Worm (Caenorhabditis elegans): Measurements from ENCODE around the gene srbc-1.

Gene srbc-1

DNA sequence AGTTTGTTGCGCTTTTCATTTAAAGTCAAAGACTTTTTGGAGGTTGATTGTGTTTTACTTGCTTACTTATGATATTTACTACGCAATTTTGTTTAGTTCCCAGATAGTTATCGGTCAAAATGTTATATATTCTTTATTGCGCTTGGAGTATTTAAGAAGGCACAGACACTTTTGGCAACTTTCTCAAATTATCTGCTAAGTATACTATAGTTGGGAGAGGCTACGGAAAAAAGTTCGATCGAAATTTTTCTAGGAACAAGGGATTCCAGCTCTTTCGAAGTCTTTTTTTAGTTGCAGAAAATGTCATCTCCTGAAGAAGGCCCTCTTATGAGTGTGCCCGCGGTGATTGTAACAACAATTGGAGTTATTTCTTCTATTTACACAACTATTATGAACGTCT is 41.7 kb downstream of the srbc-1 start, which contains the start of gene srbc-5:
Gene srbc-5, plus strand, starts transcription at position 301 of the 400 bp plus-strand sequence.
- TF ChIP-seq ceh-28 (tag; optimal IDR thresholded peaks at IDR 0.05) (no peak), nhr-77 (tag; optimal IDR thresholded peaks at IDR 0.05) (no peak), ceh-82 (tag; optimal IDR thresholded peaks at IDR 0.05) (no peak), pha-4 (tag; optimal IDR thresholded peaks at IDR 0.05) (no peak), lin-15B (tag; optimal IDR thresholded peaks at IDR 0.05) (no peak), aly-2 (tag; optimal IDR thresholded peaks at IDR 0.05) (no peak), nhr-12 (tag; optimal IDR thresholded peaks at IDR 0.05) (no peak), ZK546.5 (tag; optimal IDR thresholded peaks at IDR 0.05) (no peak), egl-5 (tag; optimal IDR thresholded peaks at IDR 0.05) (no peak), elt-2 (tag; optimal IDR thresholded peaks at IDR 0.05) (no peak)

DNA sequence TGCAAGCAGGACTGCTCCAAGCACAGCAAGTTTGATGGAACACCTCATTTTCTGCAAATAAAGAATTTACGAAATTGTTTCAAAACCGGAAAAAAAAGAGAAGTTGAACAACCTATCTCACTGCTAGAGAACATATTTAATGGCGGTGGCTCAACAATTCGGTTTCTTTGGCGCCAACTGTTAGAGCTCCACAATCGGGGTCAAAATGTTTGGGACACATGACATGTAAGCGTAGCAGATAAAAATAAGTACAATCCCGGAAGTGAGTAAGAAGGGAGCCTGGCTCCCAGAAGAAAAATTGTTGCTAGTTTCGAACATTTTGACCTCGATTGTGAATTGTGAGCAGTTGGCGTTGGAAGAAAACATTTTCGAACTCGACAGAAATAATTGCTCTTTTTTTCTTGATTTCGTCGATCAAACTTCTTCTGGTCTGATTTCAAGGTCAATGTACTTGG is 42.6 kb downstream of the srbc-1 start, which contains the start of gene T28A11.16:
Gene T28A11.16, minus strand, starts transcription at position 51 of the 455 bp plus-strand sequence.
- TF ChIP-seq daf-12 (tag; optimal IDR thresholded peaks at IDR 0.05) = no peak

DNA sequence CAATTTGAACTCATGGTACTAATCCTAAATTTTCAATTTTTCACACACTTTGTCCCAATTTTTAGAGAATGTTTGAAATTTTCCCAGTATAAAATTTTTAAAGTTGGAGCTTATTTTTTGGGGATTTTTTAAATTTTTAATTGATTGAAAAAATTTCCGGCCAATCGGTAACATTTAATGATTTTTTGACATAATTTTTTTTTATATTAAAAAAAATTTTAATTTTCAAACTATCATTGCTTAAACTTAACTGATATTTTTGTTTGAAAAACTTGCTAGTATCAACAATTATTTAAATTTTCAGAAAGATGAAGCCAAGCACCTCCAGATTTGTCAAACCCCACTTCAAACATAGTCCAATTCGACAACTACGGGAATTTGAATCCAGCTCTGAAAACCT is 44.5 kb downstream of the srbc-1 start, which contains the start of gene T28A11.22:
Gene T28A11.22, plus strand, starts transcription at position 301 of the 400 bp plus-strand sequence.
- TF ChIP-seq lsy-12 (tag; optimal IDR thresholded peaks at IDR 0.05) (no peak), nhr-23 (tag; optimal IDR thresholded peaks at IDR 0.05) (no peak), R02D3.7 (tag; optimal IDR thresholded peaks at IDR 0.05) (no peak), snpc-4 (tag; optimal IDR thresholded peaks at IDR 0.05) (no peak)

DNA sequence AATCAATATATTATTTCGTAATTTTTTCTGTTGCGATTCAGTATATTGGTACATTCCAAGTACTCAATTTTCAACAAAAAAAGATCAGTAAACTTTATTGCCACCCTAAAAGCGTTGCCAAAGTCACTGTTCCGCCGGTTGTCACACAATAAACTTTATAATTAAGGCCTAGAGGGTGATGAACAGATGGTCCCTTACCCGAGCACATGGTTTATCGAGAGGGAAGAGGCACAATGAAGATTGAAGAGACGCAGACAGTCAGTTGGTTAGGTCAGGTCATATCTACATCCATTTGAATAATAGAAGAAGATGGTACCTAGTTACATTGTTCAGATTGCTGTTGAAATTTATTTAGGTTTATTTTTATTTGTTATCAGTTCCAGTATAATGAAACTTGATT is 45.0 kb downstream of the srbc-1 start:
- TF ChIP-seq nhr-76 (tag; optimal IDR thresholded peaks at IDR 0.05) (no peak), lin-39 (tag; optimal IDR thresholded peaks at IDR 0.05) (no peak), ztf-11 (tag; optimal IDR thresholded peaks at IDR 0.05) (no peak), egl-5 (tag; optimal IDR thresholded peaks at IDR 0.05) (no peak), daf-12 (tag; optimal IDR thresholded peaks at IDR 0.05) (no peak)

DNA sequence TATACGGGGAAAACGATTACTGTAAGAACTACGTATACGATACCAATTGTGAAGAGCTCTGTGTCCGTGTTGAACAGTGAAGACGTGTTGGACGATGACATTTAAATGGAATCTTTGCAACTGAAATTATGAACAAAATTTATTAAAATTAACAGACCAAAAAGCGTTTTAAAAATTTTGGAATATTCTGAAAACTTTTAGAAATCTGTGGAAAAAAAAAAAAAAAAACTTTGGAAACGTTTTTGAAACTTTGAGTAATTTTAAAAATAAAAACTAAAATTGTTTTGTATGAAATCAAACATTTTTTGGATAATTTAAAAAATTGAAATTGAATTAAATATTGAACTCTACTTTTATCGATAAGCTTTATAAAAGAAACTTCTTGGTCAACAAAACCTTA is 45.7 kb downstream of the srbc-1 start, which contains the start of gene srt-63:
Gene srt-63, minus strand, starts transcription at position 101 of the 400 bp plus-strand sequence.
- TF ChIP-seq zag-1 (tag; optimal IDR thresholded peaks at IDR 0.05) (no peak), pha-4 (tag; optimal IDR thresholded peaks at IDR 0.05) (no peak), tbx-2 (tag; optimal IDR thresholded peaks at IDR 0.05) (no peak), nhr-237 (tag; optimal IDR thresholded peaks at IDR 0.05) (no peak), elt-2 (tag; optimal IDR thresholded peaks at IDR 0.05) (no peak), mdl-1 (tag; optimal IDR thresholded peaks at IDR 0.05) (no peak), nhr-28 (tag; optimal IDR thresholded peaks at IDR 0.05) (no peak), ama-1 (optimal IDR thresholded peaks at IDR 0.05) (no peak)

DNA sequence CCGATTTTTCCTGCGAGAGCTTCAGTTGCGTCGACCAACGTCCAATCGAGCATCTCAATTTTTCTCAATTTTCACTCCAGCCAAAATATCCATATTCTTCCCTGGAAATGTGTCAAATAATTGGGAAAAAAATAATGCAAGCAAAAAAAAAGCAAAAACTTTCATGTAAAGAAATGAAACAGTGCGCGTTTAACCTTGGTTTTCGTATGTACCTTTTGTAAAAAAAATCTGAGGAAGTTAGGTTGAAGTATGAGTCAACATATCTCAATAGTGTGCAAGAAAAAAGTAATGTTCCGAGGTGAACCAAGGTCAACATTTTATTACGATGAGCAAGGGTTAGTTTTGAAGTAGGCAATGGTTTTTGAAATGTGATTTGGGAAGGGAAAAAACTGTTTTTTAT is 51.6 kb downstream of the srbc-1 start, which contains the start of gene T28A11.13:
Gene T28A11.13, minus strand, starts transcription at position 101 of the 400 bp plus-strand sequence.
- TF ChIP-seq elt-1 (tag; optimal IDR thresholded peaks at IDR 0.05) = no peak
- TF ChIP-seq nhr-11 (tag; optimal IDR thresholded peaks at IDR 0.05) = no peak
- TF ChIP-seq snpc-4 (tag; optimal IDR thresholded peaks at IDR 0.05) = no peak
- TF ChIP-seq nhr-12 (tag; optimal IDR thresholded peaks at IDR 0.05) = no peak
- no peak for TF ChIP-seq ceh-28 (tag; optimal IDR thresholded peaks at IDR 0.05)
- no peak for TF ChIP-seq nhr-28 (tag; optimal IDR thresholded peaks at IDR 0.05)
- no peak for TF ChIP-seq tbx-2 (tag; optimal IDR thresholded peaks at IDR 0.05)
- TF ChIP-seq nhr-76 (tag; optimal IDR thresholded peaks at IDR 0.05) = no peak
- no peak for TF ChIP-seq egl-5 (tag; optimal IDR thresholded peaks at IDR 0.05)
- no peak for TF ChIP-seq pqm-1 (tag; optimal IDR thresholded peaks at IDR 0.05)
